Worm (Caenorhabditis elegans): Measurements from ENCODE around the gene txt-11.

The txt-11 gene

ce11 chrV:3463514-3463913, 50.4 kb downstream of the txt-11 start, which contains the start of gene slc-28.1:
slc-28.1 (plus strand) TSS chrV:3463814.
- TF ChIP-seq hlh-8 (tag; optimal IDR thresholded peaks at IDR 0.05): no peak
- TF ChIP-seq elt-2 (tag; optimal IDR thresholded peaks at IDR 0.05): no peak
- no peak for TF ChIP-seq K09A11.1 (tag; optimal IDR thresholded peaks at IDR 0.05; ENCODE audit: insufficient read depth)
- no peak for TF ChIP-seq ceh-6 (GFP tag; optimal IDR thresholded peaks at IDR 0.05)

DNA sequence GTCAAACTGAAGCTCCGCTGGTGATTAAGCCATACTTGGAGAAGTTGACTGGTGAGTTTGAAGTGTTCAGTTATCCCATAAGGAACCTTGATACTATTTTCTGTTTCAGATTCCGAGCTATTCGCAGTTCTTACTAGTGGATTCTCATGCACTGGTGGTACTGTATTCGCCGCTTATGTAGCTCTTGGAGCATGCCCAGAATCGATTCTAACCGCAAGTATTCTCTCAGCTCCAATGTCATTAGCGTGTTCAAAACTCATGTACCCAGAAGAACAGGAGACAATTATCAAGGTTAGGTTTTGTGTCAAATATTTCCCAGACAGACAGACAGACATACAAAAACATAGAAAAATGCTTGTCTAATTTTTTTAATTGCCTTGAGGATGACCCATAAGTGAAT, 51.8 kb downstream of the txt-11 start:
- TF ChIP-seq tbx-2 (tag; optimal IDR thresholded peaks at IDR 0.05): no peak
- no peak for TF ChIP-seq ceh-2 (tag; optimal IDR thresholded peaks at IDR 0.05)
- TF ChIP-seq dve-1 (tag; optimal IDR thresholded peaks at IDR 0.05): no peak
- no peak for TF ChIP-seq ceh-24 (tag; optimal IDR thresholded peaks at IDR 0.05)
- no peak for TF ChIP-seq fkh-6 (tag; optimal IDR thresholded peaks at IDR 0.05)
- TF ChIP-seq hlh-13 (GFP tag; optimal IDR thresholded peaks at IDR 0.05): no peak
- no peak for TF ChIP-seq nhr-11 (tag; optimal IDR thresholded peaks at IDR 0.05)
- TF ChIP-seq ceh-30 (tag; optimal IDR thresholded peaks at IDR 0.05): no peak
- no peak for TF ChIP-seq tbx-7 (tag; optimal IDR thresholded peaks at IDR 0.05)
- no peak for TF ChIP-seq hlh-8 (tag; optimal IDR thresholded peaks at IDR 0.05)
- no peak for TF ChIP-seq unc-86 (tag; optimal IDR thresholded peaks at IDR 0.05)
- TF ChIP-seq zip-5 (tag; optimal IDR thresholded peaks at IDR 0.05): no peak
- no peak for TF ChIP-seq eyg-1 (tag; optimal IDR thresholded peaks at IDR 0.05)
- TF ChIP-seq pha-2 (tag; optimal IDR thresholded peaks at IDR 0.05): no peak
- TF ChIP-seq pha-4 (tag; optimal IDR thresholded peaks at IDR 0.05): no peak
- TF ChIP-seq syd-9 (tag; optimal IDR thresholded peaks at IDR 0.05): no peak
- TF ChIP-seq mec-3 (tag; optimal IDR thresholded peaks at IDR 0.05; ENCODE audit: borderline replicate concordance): no peak
- no peak for TF ChIP-seq che-1 (tag; optimal IDR thresholded peaks at IDR 0.05)
- no peak for TF ChIP-seq pag-3 (tag; optimal IDR thresholded peaks at IDR 0.05; ENCODE audit: borderline replicate concordance)

Measured in whole organism, late embryonic.